Worm (Caenorhabditis elegans): ENCODE data around the gene egl-15.

egl-15 gene

DNA sequence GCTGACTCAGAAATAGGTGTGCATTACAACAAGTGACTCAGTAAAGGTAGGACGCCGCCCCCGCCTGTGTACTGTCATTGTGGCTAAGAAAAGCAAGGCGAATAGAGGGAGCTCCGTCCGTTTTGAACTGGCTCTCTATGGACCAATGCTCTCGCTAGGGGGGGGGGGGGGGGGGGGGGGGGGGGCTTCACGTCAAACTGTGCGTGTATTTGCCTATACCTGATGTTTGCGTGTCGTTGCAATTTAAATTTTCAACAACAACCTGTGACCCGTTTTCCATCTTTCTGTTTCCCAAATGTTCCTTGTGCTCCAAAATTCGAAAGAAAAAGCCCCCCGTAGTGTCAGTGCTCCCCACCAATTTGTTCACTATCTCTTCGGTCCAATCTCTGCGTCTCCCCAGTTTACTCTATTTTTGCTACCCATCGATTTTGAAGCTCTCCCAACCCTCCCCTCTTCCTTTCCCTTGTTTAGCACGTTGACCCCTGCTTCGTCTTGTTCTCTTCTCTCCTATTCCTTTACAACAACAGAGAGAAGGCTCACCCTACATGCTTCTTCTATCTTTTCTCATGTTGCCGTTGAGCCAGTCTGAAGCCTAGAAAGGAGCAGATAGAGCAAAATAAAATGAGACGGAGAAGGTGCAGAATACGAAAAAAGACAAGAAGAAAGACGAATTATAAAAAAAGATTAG, 18.4 kb downstream of the egl-15 start:
- peak; percentile 69 for TF ChIP-seq pha-4 (tag; optimal IDR thresholded peaks at IDR 0.05)
- TF ChIP-seq nhr-11 (tag; optimal IDR thresholded peaks at IDR 0.05) = peak; percentile 1
- TF ChIP-seq elt-2 (tag; optimal IDR thresholded peaks at IDR 0.05) = peak; percentile 42
- peak; percentile 31 for TF ChIP-seq fkh-10 (GFP tag; optimal IDR thresholded peaks at IDR 0.05)
- TF ChIP-seq nhr-43 (tag; optimal IDR thresholded peaks at IDR 0.05; ENCODE audit: poor library complexity, severe bottlenecking) = no peak
- peak; percentile 72 for TF ChIP-seq lin-39 (tag; optimal IDR thresholded peaks at IDR 0.05)
- TF ChIP-seq hmg-11 (tag; optimal IDR thresholded peaks at IDR 0.05) = peak; percentile 27
- peak; percentile 10 for TF ChIP-seq pqm-1 (tag; optimal IDR thresholded peaks at IDR 0.05)
- peak; percentile 10 for TF ChIP-seq lin-15B (tag; optimal IDR thresholded peaks at IDR 0.05)
- peak; percentile 23 for TF ChIP-seq tbx-2 (tag; optimal IDR thresholded peaks at IDR 0.05)
- peak; percentile 43 for TF ChIP-seq ceh-28 (tag; optimal IDR thresholded peaks at IDR 0.05)
- no peak for TF ChIP-seq ceh-9 (tag; optimal IDR thresholded peaks at IDR 0.05)
- peak; percentile 69 for TF ChIP-seq nfya-1 (tag; optimal IDR thresholded peaks at IDR 0.05; ENCODE audit: insufficient read depth)
- no peak for TF ChIP-seq mml-1 (tag; optimal IDR thresholded peaks at IDR 0.05)

ce11 chrX:11035563-11035962, 19.4 kb downstream of the egl-15 start:
- TF ChIP-seq hmg-11 (tag; optimal IDR thresholded peaks at IDR 0.05) (no peak), unc-39 (tag; optimal IDR thresholded peaks at IDR 0.05) (no peak), nfya-1 (tag; optimal IDR thresholded peaks at IDR 0.05; ENCODE audit: insufficient read depth) (peak; percentile 23), ama-1 (optimal IDR thresholded peaks at IDR 0.05) (peak; percentile 3), egl-5 (tag; optimal IDR thresholded peaks at IDR 0.05) (peak; percentile 26), lin-39 (tag; optimal IDR thresholded peaks at IDR 0.05) (peak; percentile 40), nhr-12 (tag; optimal IDR thresholded peaks at IDR 0.05) (no peak)

DNA sequence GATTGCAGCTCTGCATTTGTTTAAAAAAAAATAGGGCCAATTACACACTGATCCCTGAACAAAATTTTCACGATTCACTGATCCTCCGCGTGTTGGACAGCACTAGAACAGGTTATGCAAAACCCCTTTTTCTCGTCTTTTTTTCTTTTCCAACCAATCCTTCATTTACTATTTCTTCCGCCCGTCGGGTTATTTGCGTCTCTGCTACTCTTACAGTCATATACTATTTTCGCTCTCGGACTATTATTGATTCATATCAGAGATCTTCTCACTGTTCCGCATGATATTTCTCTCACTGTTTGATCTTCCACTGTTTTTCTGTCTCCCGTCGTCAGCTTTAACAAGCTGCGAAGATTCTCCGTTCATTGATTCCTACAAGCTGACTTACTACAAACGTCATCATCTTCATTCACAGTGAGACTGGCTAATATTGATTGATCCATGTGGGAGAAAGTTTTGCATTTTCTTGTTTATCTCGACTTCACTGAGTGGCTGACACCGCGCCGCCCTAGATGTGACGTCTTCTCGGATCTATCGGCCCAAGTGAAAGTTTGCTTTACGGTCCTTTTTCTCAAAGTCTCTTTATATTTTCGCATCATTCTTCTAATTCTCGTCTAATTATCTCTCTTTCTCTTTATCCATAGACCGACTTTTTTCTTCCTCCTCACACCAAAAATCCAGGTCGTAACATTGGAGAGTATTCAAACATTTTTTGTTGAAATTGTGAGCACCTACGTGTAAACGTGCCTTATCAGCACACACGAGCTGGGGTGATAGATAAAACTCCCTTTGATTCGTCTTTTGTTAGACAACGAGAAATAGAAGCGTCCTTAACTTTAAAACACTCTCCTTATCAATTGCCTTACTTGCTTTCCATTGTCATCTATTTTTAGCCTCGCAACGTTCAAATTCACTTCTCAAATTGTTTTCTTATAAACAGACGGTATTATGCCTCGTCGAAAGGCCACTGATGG, 20.2 kb downstream of the egl-15 start:
- peak; percentile 61 for TF ChIP-seq ama-1 (optimal IDR thresholded peaks at IDR 0.05)
- TF ChIP-seq nhr-23 (tag; optimal IDR thresholded peaks at IDR 0.05) = peak; percentile 83
- TF ChIP-seq hmg-11 (tag; optimal IDR thresholded peaks at IDR 0.05) = peak; percentile 23
- TF ChIP-seq pqm-1 (tag; optimal IDR thresholded peaks at IDR 0.05) = peak; percentile 48
- TF ChIP-seq ceh-28 (tag; optimal IDR thresholded peaks at IDR 0.05) = peak; percentile 50
- peak; percentile 91 for TF ChIP-seq elt-2 (tag; optimal IDR thresholded peaks at IDR 0.05)
- no peak for TF ChIP-seq nhr-76 (tag; optimal IDR thresholded peaks at IDR 0.05)
- peak; percentile 36 for TF ChIP-seq nhr-43 (tag; optimal IDR thresholded peaks at IDR 0.05; ENCODE audit: poor library complexity, severe bottlenecking)
- TF ChIP-seq lin-39 (tag; optimal IDR thresholded peaks at IDR 0.05) = no peak
- TF ChIP-seq nhr-25 (tag; optimal IDR thresholded peaks at IDR 0.05) = peak; percentile 19
- TF ChIP-seq elt-3 (tag; optimal IDR thresholded peaks at IDR 0.05) = peak in 1 of 3 experiments; percentile 7
- no peak for TF ChIP-seq nhr-11 (tag; optimal IDR thresholded peaks at IDR 0.05)
- TF ChIP-seq pha-4 (tag; optimal IDR thresholded peaks at IDR 0.05) = peak; percentile 40
- peak; percentile 54 for TF ChIP-seq skn-1 (tag; optimal IDR thresholded peaks at IDR 0.05)
- TF ChIP-seq tbx-2 (tag; optimal IDR thresholded peaks at IDR 0.05) = peak; percentile 15
- no peak for TF ChIP-seq egl-27 (tag; optimal IDR thresholded peaks at IDR 0.05)

ce11 chrX:11038221-11038620, 22.0 kb downstream of the egl-15 start:
- TF ChIP-seq fos-1 (tag; optimal IDR thresholded peaks at IDR 0.05) (no peak), nhr-11 (tag; optimal IDR thresholded peaks at IDR 0.05) (no peak), nhr-237 (tag; optimal IDR thresholded peaks at IDR 0.05) (no peak), elt-1 (tag; optimal IDR thresholded peaks at IDR 0.05) (no peak)

- TF ChIP-seq nhr-12 (tag; optimal IDR thresholded peaks at IDR 0.05) (no peak), pqm-1 (tag; optimal IDR thresholded peaks at IDR 0.05) (no peak), nhr-67 (tag; optimal IDR thresholded peaks at IDR 0.05) (no peak), nhr-237 (tag; optimal IDR thresholded peaks at IDR 0.05) (no peak), tbx-2 (tag; optimal IDR thresholded peaks at IDR 0.05) (no peak), jun-1 (tag; optimal IDR thresholded peaks at IDR 0.05) (no peak), fos-1 (tag; optimal IDR thresholded peaks at IDR 0.05) (no peak), eor-1 (tag; optimal IDR thresholded peaks at IDR 0.05) (no peak)
Measured at ce11 chrX:11042777-11043176, 26.6 kb downstream of the egl-15 start, which contains the start of gene C09F12.3. Gene C09F12.3, minus strand, starts transcription at chrX:11042877.

Measured in whole organism, L3 larva.